Worm (Caenorhabditis elegans) whole organism, mixed stage, embryonic: ENCODE results near the gene C14A6.7.

Source experiments
- M03D4.4 ChIP-seq: sonication (generic microtip); optimal IDR thresholded peaks from 2 replicates; lab custom pipeline; 2017; ENCODE audit warnings: mild to moderate bottlenecking, missing genetic modification characterization, missing compliant biosample characterization
- cnd-1 ChIP-seq: fragments of 200-800 bp; sonication (Bioruptor generic); optimal IDR thresholded peaks from 2 replicates; lab custom pipeline; 2018; ENCODE audit warnings: mild to moderate bottlenecking, missing genetic modification characterization, missing compliant biosample characterization
- elt-1 ChIP-seq: sonication (generic microtip); optimal IDR thresholded peaks from 2 replicates; lab custom pipeline; 2017; ENCODE audit warnings: missing genetic modification characterization, mild to moderate bottlenecking, missing compliant biosample characterization, antibody characterized with exemption, moderate library complexity, borderline replicate concordance; ENCODE audit not compliant: insufficient read depth
- nhr-28 ChIP-seq: fragments of 150-350 bp; optimal IDR thresholded peaks from 2 replicates; lab custom pipeline; 2014; ENCODE audit warnings: missing biosample characterization, missing genetic modification characterization
- pha-4 ChIP-seq: fragments of 150-350 bp; optimal IDR thresholded peaks from 2 replicates; lab custom pipeline; 2018; ENCODE audit warnings: missing biosample characterization, missing genetic modification reagents, missing genetic modification characterization
- snpc-4 ChIP-seq: fragments of 150-350 bp; optimal IDR thresholded peaks from 2 replicates; lab custom pipeline; 2014; ENCODE audit warnings: missing biosample characterization, missing genetic modification characterization
- unc-62 ChIP-seq: fragments of 150-350 bp; optimal IDR thresholded peaks from 2 replicates; lab custom pipeline; 2014; ENCODE audit warnings: missing biosample characterization, missing genetic modification reagents, missing genetic modification characterization

DNA sequence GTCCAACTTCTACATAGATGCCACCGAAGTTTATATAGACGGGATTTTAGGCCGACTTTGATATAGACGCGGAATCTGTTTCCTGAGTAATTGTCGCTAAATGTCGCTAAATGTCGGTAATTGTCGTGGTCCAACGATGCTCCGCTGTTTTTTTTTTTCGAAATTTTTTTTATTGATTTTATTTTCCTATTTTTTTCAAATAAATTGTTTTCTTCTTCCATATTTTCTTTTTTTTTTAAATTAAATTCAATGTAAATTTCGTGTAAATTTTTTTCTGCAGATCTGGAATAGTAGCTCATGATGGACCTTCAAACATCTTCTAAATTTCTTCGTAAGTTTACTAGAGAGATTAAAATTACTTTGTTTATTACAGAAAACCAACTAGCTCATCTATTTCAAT is 16.7 kb upstream of the C14A6.7 start, which contains the start of gene C31G12.3:
- no peak for TF ChIP-seq snpc-4 (tag; lab: Kevin White, UChicago)
- no peak for TF ChIP-seq elt-1
- no peak for TF ChIP-seq unc-62
- no peak for TF ChIP-seq nhr-28 (tag; lab: Kevin White, UChicago)
- TF ChIP-seq M03D4.4 (tag; lab: Kevin White, UChicago), result no peak
- no peak for TF ChIP-seq cnd-1
- no peak for TF ChIP-seq pha-4
